Worm (Caenorhabditis elegans) whole organism, young adult: Measurements from ENCODE around the gene mai-1.
A peak's percentile ranks its signal among the peaks of the same experiment; 100 is the strongest.

ENCODE experiments used
- B0336.3 ChIP-seq: fragments of 200-800 bp; sonication (Bioruptor generic); IDR thresholded peaks from 2 replicates; pipeline ENCODE4 v1.3.6; 2022; ENCODE audit warnings: missing genetic modification characterization, missing compliant biosample characterization
- C06A6.2 ChIP-seq: fragments of 200-800 bp; sonication (Bioruptor generic); conservative IDR thresholded peaks from 2 replicates; pipeline ENCODE4 v1.3.6; 2022; ENCODE audit warnings: missing genetic modification characterization, missing compliant biosample characterization
- D2030.7 ChIP-seq: fragments of 200-800 bp; sonication (Bioruptor generic); IDR thresholded peaks from 2 replicates; pipeline ENCODE4 v1.3.6; 2022; ENCODE audit warnings: missing genetic modification reagents, missing genetic modification characterization, missing compliant biosample characterization
- F39B2.1 ChIP-seq: fragments of 200-800 bp; sonication (Bioruptor generic); IDR thresholded peaks from 2 replicates; pipeline ENCODE4 v1.3.6; 2022; ENCODE audit warnings: missing genetic modification reagents, missing genetic modification characterization, missing compliant biosample characterization
- F49E8.2 ChIP-seq: sonication (generic microtip); optimal IDR thresholded peaks from 3 replicates; lab custom pipeline; 2017; ENCODE audit warnings: missing genetic modification characterization, mild to moderate bottlenecking, missing compliant biosample characterization, antibody characterized with exemption, moderate library complexity; ENCODE audit not compliant: insufficient read depth
- F57C9.4 ChIP-seq: sonication (generic microtip); optimal IDR thresholded peaks from 2 replicates; lab custom pipeline; 2017; ENCODE audit warnings: mild to moderate bottlenecking, missing genetic modification characterization, missing compliant biosample characterization
- K12H6.12 ChIP-seq: fragments of 200-800 bp; sonication (Bioruptor generic); optimal IDR thresholded peaks from 2 replicates; lab custom pipeline; 2018; ENCODE audit warnings: mild to moderate bottlenecking, missing genetic modification characterization, missing compliant biosample characterization
- T07F8.4 ChIP-seq: sonication (generic microtip); optimal IDR thresholded peaks from 2 replicates; lab custom pipeline; 2016; ENCODE audit warnings: mild to moderate bottlenecking, missing genetic modification characterization, moderate library complexity, missing compliant biosample characterization
- T26A5.8 ChIP-seq: sonication (generic microtip); optimal IDR thresholded peaks from 2 replicates; lab custom pipeline; 2016; ENCODE audit warnings: missing genetic modification characterization, missing compliant biosample characterization
- Y53F4B.3 ChIP-seq: fragments of 200-800 bp; sonication (Bioruptor generic); IDR thresholded peaks from 2 replicates; pipeline ENCODE4 v1.3.6; 2022; ENCODE audit warnings: missing genetic modification reagents, missing genetic modification characterization, missing compliant biosample characterization
- Y95B8A.8 ChIP-seq: fragments of 200-800 bp; sonication (Bioruptor generic); IDR thresholded peaks from 2 replicates; pipeline ENCODE4 v1.3.6; 2022; ENCODE audit warnings: missing genetic modification reagents, missing genetic modification characterization, missing compliant biosample characterization
- ZK185.1 ChIP-seq: sonication (generic microtip); optimal IDR thresholded peaks from 2 replicates; lab custom pipeline; 2016; ENCODE audit warnings: mild to moderate bottlenecking, missing genetic modification characterization, missing compliant biosample characterization; ENCODE audit not compliant: poor library complexity, severe bottlenecking
- akir-1 ChIP-seq: fragments of 200-800 bp; sonication (Bioruptor generic); optimal IDR thresholded peaks from 2 replicates; lab custom pipeline; 2018; ENCODE audit warnings: mild to moderate bottlenecking, missing genetic modification characterization, moderate library complexity, missing compliant biosample characterization
- aptf-2 ChIP-seq: fragments of 200-800 bp; sonication (Bioruptor generic); conservative IDR thresholded peaks from 2 replicates; pipeline ENCODE4 v1.3.6; 2022; ENCODE audit warnings: missing genetic modification reagents, missing genetic modification characterization, missing compliant biosample characterization
- aptf-3 ChIP-seq: fragments of 200-800 bp; sonication (Bioruptor generic); IDR thresholded peaks from 2 replicates; pipeline ENCODE4 v1.3.6; 2022; ENCODE audit warnings: missing genetic modification characterization, missing compliant biosample characterization
- attf-6 ChIP-seq: fragments of 200-800 bp; sonication (Bioruptor generic); IDR thresholded peaks from 2 replicates; pipeline ENCODE4 v1.3.6; 2022; ENCODE audit warnings: missing genetic modification reagents, missing genetic modification characterization, missing compliant biosample characterization
- bed-1 ChIP-seq: fragments of 200-800 bp; sonication (Bioruptor generic); IDR thresholded peaks from 2 replicates; pipeline ENCODE4 v1.3.6; 2022; ENCODE audit warnings: missing genetic modification reagents, missing genetic modification characterization, missing compliant biosample characterization
- ceh-79 ChIP-seq: sonication (generic microtip); optimal IDR thresholded peaks from 2 replicates; lab custom pipeline; 2017; ENCODE audit warnings: mild to moderate bottlenecking, missing genetic modification characterization, missing compliant biosample characterization
- dox-1 ChIP-seq: fragments of 200-800 bp; sonication (Bioruptor generic); IDR thresholded peaks from 2 replicates; pipeline ENCODE4 v1.3.6; 2022; ENCODE audit warnings: missing genetic modification reagents, missing genetic modification characterization, missing compliant biosample characterization
- efl-1 ChIP-seq: fragments of 150-350 bp; optimal IDR thresholded peaks from 2 replicates; lab custom pipeline; 2014; ENCODE audit warnings: missing biosample characterization, missing genetic modification reagents, missing genetic modification characterization
- egrh-3 ChIP-seq: fragments of 200-800 bp; sonication (Bioruptor generic); IDR thresholded peaks from 2 replicates; pipeline ENCODE4 v1.3.6; 2022; ENCODE audit warnings: missing genetic modification reagents, missing genetic modification characterization, missing compliant biosample characterization
- ets-4 ChIP-seq: fragments of 200-800 bp; sonication (Bioruptor generic); optimal IDR thresholded peaks from 2 replicates; lab custom pipeline; 2018; ENCODE audit warnings: mild to moderate bottlenecking, missing genetic modification characterization, missing compliant biosample characterization
- fkh-3 ChIP-seq: sonication (generic microtip); optimal IDR thresholded peaks from 2 replicates; lab custom pipeline; 2016; ENCODE audit warnings: mild to moderate bottlenecking, missing genetic modification characterization, missing compliant biosample characterization
- him-1 ChIP-seq: sonication (generic microtip); optimal IDR thresholded peaks from 2 replicates; lab custom pipeline; 2016; ENCODE audit warnings: missing genotype, missing genetic modification reagents, missing genetic modification characterization, missing compliant biosample characterization
- hlh-12 ChIP-seq: sonication (generic microtip); optimal IDR thresholded peaks from 2 replicates; lab custom pipeline; 2016; ENCODE audit warnings: missing genetic modification characterization, missing compliant biosample characterization
- hlh-26 ChIP-seq: fragments of 200-800 bp; sonication (Bioruptor generic); conservative IDR thresholded peaks from 2 replicates; pipeline ENCODE4 v1.3.6; 2022; ENCODE audit warnings: missing genetic modification reagents, missing genetic modification characterization, missing compliant biosample characterization
- hrde-1 ChIP-seq: sonication (generic microtip); optimal IDR thresholded peaks from 2 replicates; lab custom pipeline; 2016; ENCODE audit warnings: missing genetic modification characterization, mild to moderate bottlenecking, missing compliant biosample characterization, moderate library complexity, missing genotype, missing genetic modification reagents, borderline replicate concordance
- hsf-1 ChIP-seq: fragments of 200-800 bp; sonication (Bioruptor generic); IDR thresholded peaks from 2 replicates; pipeline ENCODE4 v1.3.6; 2022; ENCODE audit warnings: missing genetic modification reagents, missing genetic modification characterization, missing compliant biosample characterization
- let-526 ChIP-seq: fragments of 200-800 bp; sonication (Bioruptor generic); IDR thresholded peaks from 2 replicates; pipeline ENCODE4 v1.3.6; 2022; ENCODE audit warnings: missing genetic modification reagents, missing genetic modification characterization, missing compliant biosample characterization
- lin-35 ChIP-seq, 3 experiments: fragments of 150-350 bp in 2 of 3; sonication (generic microtip) in 1 of 3; optimal IDR thresholded peaks; 2 replicates each; lab custom pipeline; 2014 to 2018; ENCODE audit warnings: missing biosample characterization in 3 of 3, missing genetic modification characterization in 3 of 3, missing genetic modification reagents in 3 of 3
- madf-10 ChIP-seq: sonication (generic microtip); optimal IDR thresholded peaks from 2 replicates; lab custom pipeline; 2016; ENCODE audit warnings: mild to moderate bottlenecking, missing genetic modification characterization, missing compliant biosample characterization
- madf-3 ChIP-seq: fragments of 200-800 bp; sonication (Bioruptor generic); IDR thresholded peaks from 2 replicates; pipeline ENCODE4 v1.3.6; 2022; ENCODE audit warnings: missing genetic modification reagents, missing genetic modification characterization, missing compliant biosample characterization
- madf-6 ChIP-seq: fragments of 200-800 bp; sonication (Bioruptor generic); IDR thresholded peaks from 2 replicates; pipeline ENCODE4 v1.3.6; 2022; ENCODE audit warnings: missing genetic modification reagents, missing genetic modification characterization, missing compliant biosample characterization
- madf-8 ChIP-seq: fragments of 200-800 bp; sonication (Bioruptor generic); conservative IDR thresholded peaks from 2 replicates; pipeline ENCODE4 v1.3.6; 2022; ENCODE audit warnings: missing genetic modification reagents, missing genetic modification characterization, missing compliant biosample characterization
- mcd-1 ChIP-seq: fragments of 200-800 bp; sonication (Bioruptor generic); IDR thresholded peaks from 2 replicates; pipeline ENCODE4 v1.3.6; 2022; ENCODE audit warnings: missing genetic modification reagents, missing genetic modification characterization, missing compliant biosample characterization
- mes-4 ChIP-seq: sonication (generic microtip); optimal IDR thresholded peaks from 2 replicates; lab custom pipeline; 2016; ENCODE audit warnings: missing genotype, missing genetic modification characterization, missing compliant biosample characterization
- nfya-2 ChIP-seq: fragments of 200-800 bp; sonication (Bioruptor generic); IDR thresholded peaks from 2 replicates; pipeline ENCODE4 v1.3.6; 2022; ENCODE audit warnings: missing genetic modification reagents, missing genetic modification characterization, missing compliant biosample characterization
- nfyb-1 ChIP-seq: fragments of 200-800 bp; sonication (Bioruptor generic); IDR thresholded peaks from 2 replicates; pipeline ENCODE4 v1.3.6; 2022; ENCODE audit warnings: missing genetic modification reagents, missing genetic modification characterization, missing compliant biosample characterization
- nhr-120 ChIP-seq: fragments of 200-800 bp; sonication (Bioruptor generic); IDR thresholded peaks from 2 replicates; pipeline ENCODE4 v1.3.6; 2022; ENCODE audit warnings: missing genetic modification characterization, missing compliant biosample characterization
- nhr-90 ChIP-seq: sonication (generic microtip); optimal IDR thresholded peaks from 2 replicates; lab custom pipeline; 2016; ENCODE audit warnings: missing genotype, mild to moderate bottlenecking, missing genetic modification characterization, missing compliant biosample characterization
- rcor-1 ChIP-seq: fragments of 200-800 bp; sonication (Bioruptor generic); IDR thresholded peaks from 2 replicates; pipeline ENCODE4 v1.3.6; 2022; ENCODE audit warnings: missing genetic modification reagents, missing genetic modification characterization, missing compliant biosample characterization
- snpc-1.1 ChIP-seq: sonication (generic microtip); optimal IDR thresholded peaks from 2 replicates; lab custom pipeline; 2017; ENCODE audit warnings: missing genetic modification characterization, mild to moderate bottlenecking, missing compliant biosample characterization, antibody characterized with exemption, moderate library complexity, missing genotype, missing genetic modification reagents; ENCODE audit not compliant: insufficient read depth
- snpc-1.3 ChIP-seq: sonication (generic microtip); optimal IDR thresholded peaks from 2 replicates; lab custom pipeline; 2017; ENCODE audit warnings: missing genetic modification characterization, mild to moderate bottlenecking, missing compliant biosample characterization, antibody characterized with exemption, moderate library complexity, missing genotype, missing genetic modification reagents; ENCODE audit not compliant: insufficient read depth
- unc-130 ChIP-seq: sonication (generic microtip); optimal IDR thresholded peaks from 2 replicates; lab custom pipeline; 2016; ENCODE audit warnings: missing genetic modification reagents, missing genetic modification characterization, missing compliant biosample characterization
- zfh-2 ChIP-seq: fragments of 200-800 bp; sonication (Bioruptor generic); conservative IDR thresholded peaks from 2 replicates; pipeline ENCODE4 v1.3.6; 2022; ENCODE audit warnings: missing genetic modification reagents, missing genetic modification characterization, missing compliant biosample characterization
- ztf-22 ChIP-seq: fragments of 200-800 bp; sonication (Bioruptor generic); optimal IDR thresholded peaks from 2 replicates; lab custom pipeline; 2018; ENCODE audit warnings: mild to moderate bottlenecking, missing genetic modification characterization, moderate library complexity, missing compliant biosample characterization
- ztf-25 ChIP-seq: fragments of 200-800 bp; sonication (Bioruptor generic); IDR thresholded peaks from 2 replicates; pipeline ENCODE4 v1.3.6; 2022; ENCODE audit warnings: missing genetic modification reagents, missing genetic modification characterization, missing compliant biosample characterization
- ztf-26 ChIP-seq: sonication (generic microtip); optimal IDR thresholded peaks from 2 replicates; lab custom pipeline; 2017; ENCODE audit warnings: missing genetic modification characterization, missing compliant biosample characterization
- ztf-28 ChIP-seq: fragments of 200-800 bp; sonication (Bioruptor generic); IDR thresholded peaks from 2 replicates; pipeline ENCODE4 v1.3.6; 2022; ENCODE audit warnings: missing genetic modification reagents, missing genetic modification characterization, missing compliant biosample characterization

mai-1 gene

ce11 chrX:3111687-3112086 is 4.7 kb downstream of the mai-1 start:
- TF ChIP-seq hsf-1 (GFP tag; lab: Robert Waterston, UW) (no peak), hlh-12 (tag; lab: Kevin White, UChicago) (no peak), aptf-3 (GFP tag; lab: Robert Waterston, UW) (no peak), D2030.7 (GFP tag; lab: Robert Waterston, UW) (no peak), ZK185.1 (peak; percentile 64), T07F8.4 (no peak), hlh-26 (GFP tag; lab: Robert Waterston, UW) (no peak), madf-3 (peak; percentile 69; the same call in 1 of the 2 replicates), madf-8 (GFP tag; lab: Robert Waterston, UW) (no peak), mcd-1 (GFP tag; lab: Robert Waterston, UW) (no peak; the same call in 1 of the 2 replicates), let-526 (GFP tag; lab: Robert Waterston, UW) (no peak), madf-6 (no peak), fkh-3 (tag; lab: Kevin White, UChicago) (no peak), T26A5.8 (tag; lab: Kevin White, UChicago) (no peak), rcor-1 (GFP tag; lab: Robert Waterston, UW) (no peak), lin-35 (GFP tag; optimal IDR thresholded peaks at IDR 0.05; lab: Kevin White, UChicago) (peak in 1 of 3 experiments; percentile 83), F39B2.1 (no peak), aptf-2 (no peak), ceh-79 (tag; lab: Kevin White, UChicago) (no peak), snpc-1.1 (tag; lab: Kevin White, UChicago) (no peak), F57C9.4 (no peak), mes-4 (tag; lab: Kevin White, UChicago) (no peak), nfyb-1 (GFP tag; lab: Robert Waterston, UW) (no peak; the same call in 1 of the 2 replicates), him-1 (tag; lab: Kevin White, UChicago) (no peak), nhr-90 (tag; lab: Kevin White, UChicago) (no peak), efl-1 (GFP tag; lab: Kevin White, UChicago) (no peak), zfh-2 (GFP tag; lab: Robert Waterston, UW) (no peak), snpc-1.3 (tag; lab: Kevin White, UChicago) (peak; percentile 2), dox-1 (GFP tag; lab: Robert Waterston, UW) (no peak), egrh-3 (no peak), ets-4 (no peak), hrde-1 (no peak), Y95B8A.8 (GFP tag; lab: Robert Waterston, UW) (no peak), attf-6 (no peak), bed-1 (GFP tag; lab: Robert Waterston, UW) (no peak), B0336.3 (GFP tag; lab: Robert Waterston, UW) (no peak; the same call in 1 of the 2 replicates), ztf-25 (GFP tag; lab: Robert Waterston, UW) (no peak), unc-130 (GFP tag; lab: Kevin White, UChicago) (no peak), madf-10 (tag; lab: Kevin White, UChicago) (peak; percentile 19), ztf-22 (GFP tag; lab: Kevin White, UChicago) (no peak), ztf-26 (tag; lab: Kevin White, UChicago) (no peak), Y53F4B.3 (GFP tag; lab: Robert Waterston, UW) (no peak), F49E8.2 (no peak), akir-1 (GFP tag; lab: Kevin White, UChicago) (no peak), K12H6.12 (tag; lab: Kevin White, UChicago) (no peak), C06A6.2 (GFP tag; lab: Robert Waterston, UW) (peak; percentile 54), ztf-28 (GFP tag; lab: Robert Waterston, UW) (no peak), nhr-120 (GFP tag; lab: Robert Waterston, UW) (no peak), nfya-2 (no peak)
